Worm (Caenorhabditis elegans) whole organism, late embryonic: Measurements from ENCODE around the gene pals-30.

ENCODE experiments used
- ahr-1 ChIP-seq: sonication (generic microtip); optimal IDR thresholded peaks from 2 replicates; lab custom pipeline; 2016; ENCODE audit warnings: missing genetic modification characterization, missing compliant biosample characterization
- ceh-31 ChIP-seq: sonication (generic microtip); optimal IDR thresholded peaks from 2 replicates; lab custom pipeline; 2016; ENCODE audit warnings: missing genetic modification characterization, missing compliant biosample characterization
- ceh-9 ChIP-seq: sonication (generic microtip); optimal IDR thresholded peaks from 2 replicates; lab custom pipeline; 2016; ENCODE audit warnings: mild to moderate bottlenecking, missing genetic modification characterization, inconsistent platforms, missing compliant biosample characterization
- dmd-4 ChIP-seq: sonication (generic microtip); optimal IDR thresholded peaks from 2 replicates; lab custom pipeline; 2016; ENCODE audit warnings: borderline replicate concordance, missing genetic modification characterization, missing compliant biosample characterization
- ets-4 ChIP-seq: sonication (generic microtip); optimal IDR thresholded peaks from 2 replicates; lab custom pipeline; 2016; ENCODE audit warnings: missing genetic modification characterization, missing compliant biosample characterization
- fkh-10 ChIP-seq: fragments of 150-350 bp; optimal IDR thresholded peaks from 2 replicates; lab custom pipeline; 2014; ENCODE audit warnings: missing biosample characterization, missing genetic modification reagents, missing genetic modification characterization
- hlh-30 ChIP-seq: sonication (generic microtip); optimal IDR thresholded peaks from 2 replicates; lab custom pipeline; 2017; ENCODE audit warnings: antibody characterized with exemption, missing genetic modification characterization, missing compliant biosample characterization; ENCODE audit not compliant: insufficient read depth
- lim-6 ChIP-seq: sonication (generic microtip); optimal IDR thresholded peaks from 2 replicates; lab custom pipeline; 2016; ENCODE audit warnings: missing genetic modification characterization, missing compliant biosample characterization
- pha-4 ChIP-seq: fragments of 150-350 bp; optimal IDR thresholded peaks from 2 replicates; lab custom pipeline; 2018; ENCODE audit warnings: missing biosample characterization, missing genetic modification reagents, missing genetic modification characterization
- pqm-1 ChIP-seq: sonication (generic microtip); optimal IDR thresholded peaks from 2 replicates; lab custom pipeline; 2016; ENCODE audit warnings: missing genetic modification characterization, missing compliant biosample characterization
- tbx-7 ChIP-seq: sonication (generic microtip); optimal IDR thresholded peaks from 2 replicates; lab custom pipeline; 2016; ENCODE audit warnings: missing genotype, missing genetic modification characterization, missing compliant biosample characterization

ce11 chrIV:14562649-14563268 lies 11.0 kb upstream of the pals-30 start:
- TF ChIP-seq fkh-10 (GFP tag; lab: Kevin White, UChicago) (no peak), lim-6 (tag; lab: Kevin White, UChicago) (no peak), ceh-9 (no peak), ahr-1 (tag; lab: Kevin White, UChicago) (no peak), ceh-31 (tag; lab: Kevin White, UChicago) (no peak), tbx-7 (tag; lab: Kevin White, UChicago) (no peak), ets-4 (tag; lab: Kevin White, UChicago) (no peak), pqm-1 (tag; lab: Kevin White, UChicago) (no peak), dmd-4 (tag; lab: Kevin White, UChicago) (no peak), hlh-30 (tag; lab: Kevin White, UChicago) (no peak), pha-4 (tag; lab: Kevin White, UChicago) (no peak)
